Worm (Caenorhabditis elegans) whole organism, L1 larva: ENCODE measurements around the gene cpg-4.

ENCODE experiments used
- C04F5.9 ChIP-seq: sonication (generic microtip); optimal IDR thresholded peaks from 2 replicates; lab custom pipeline; 2016; ENCODE audit warnings: missing genetic modification characterization, missing compliant biosample characterization
- aha-1 ChIP-seq: fragments of 150-350 bp; optimal IDR thresholded peaks from 2 replicates; lab custom pipeline; 2014; ENCODE audit warnings: missing biosample characterization, missing genetic modification characterization
- ama-1 ChIP-seq: fragments of 150-350 bp; optimal IDR thresholded peaks from 2 replicates; lab custom pipeline; 2014
- ceh-82 ChIP-seq, 3 experiments: fragments of 150-350 bp in 1 of 3; sonication (generic microtip) in 2 of 3; optimal IDR thresholded peaks; 2 replicates each; lab custom pipeline; 2014 to 2017; ENCODE audit warnings: missing biosample characterization in 3 of 3, missing genetic modification characterization in 3 of 3
- dpl-1 ChIP-seq, 3 experiments: fragments of 150-350 bp in 2 of 3; sonication (generic microtip) in 1 of 3; optimal IDR thresholded peaks; 2 replicates each; lab custom pipeline; 2014 to 2017; ENCODE audit warnings: missing biosample characterization in 3 of 3, missing genetic modification characterization in 3 of 3, missing genetic modification reagents in 3 of 3
- dsc-1 ChIP-seq: sonication (generic microtip); optimal IDR thresholded peaks from 2 replicates; lab custom pipeline; 2016; ENCODE audit warnings: mild to moderate bottlenecking, missing genetic modification characterization, missing compliant biosample characterization
- efl-1 ChIP-seq, 4 experiments: fragments of 150-350 bp; optimal IDR thresholded peaks in 3 of 4; peaks in 1 of 4; 1 replicate in 1 of 4; 2 replicates in 3 of 4; lab custom pipeline; 2014; ENCODE audit warnings: missing biosample characterization in 2 of 4, missing genetic modification characterization in 2 of 4, missing genetic modification reagents in 2 of 4
- elt-2 ChIP-seq: sonication (generic microtip); optimal IDR thresholded peaks from 2 replicates; lab custom pipeline; 2016; ENCODE audit warnings: missing genetic modification characterization, mild to moderate bottlenecking, inconsistent platforms, missing compliant biosample characterization, missing genetic modification reagents
- fkh-10 ChIP-seq: sonication (generic microtip); optimal IDR thresholded peaks from 2 replicates; lab custom pipeline; 2017; ENCODE audit warnings: missing biosample characterization, missing genetic modification reagents, missing genetic modification characterization
- lin-13 ChIP-seq: fragments of 150-350 bp; optimal IDR thresholded peaks from 2 replicates; lab custom pipeline; 2014; ENCODE audit warnings: missing biosample characterization, missing genetic modification reagents, missing genetic modification characterization
- lin-39 ChIP-seq: fragments of 150-350 bp; optimal IDR thresholded peaks from 2 replicates; lab custom pipeline; 2014; ENCODE audit warnings: missing biosample characterization, missing genetic modification reagents, missing genetic modification characterization
- lsy-2 ChIP-seq, 2 experiments: fragments of 150-350 bp; optimal IDR thresholded peaks; 2 replicates each; lab custom pipeline; 2014; ENCODE audit warnings: missing biosample characterization in 2 of 2, missing genetic modification characterization in 2 of 2
- mab-9 ChIP-seq: fragments of 200-800 bp; sonication (Bioruptor generic); IDR thresholded peaks from 2 replicates; pipeline ENCODE4 v1.3.6; 2022; ENCODE audit warnings: missing genetic modification reagents, missing genetic modification characterization, missing compliant biosample characterization
- mdl-1 ChIP-seq, 2 experiments: fragments of 150-350 bp; optimal IDR thresholded peaks; 2 replicates each; lab custom pipeline; 2014 to 2017; ENCODE audit warnings: missing biosample characterization in 2 of 2, missing genetic modification characterization in 2 of 2, inconsistent platforms in 1 of 2
- mef-2 ChIP-seq: fragments of 150-350 bp; optimal IDR thresholded peaks from 2 replicates; lab custom pipeline; 2014; ENCODE audit warnings: missing biosample characterization, missing genetic modification characterization
- nhr-20 ChIP-seq: sonication (generic microtip); optimal IDR thresholded peaks from 2 replicates; lab custom pipeline; 2016; ENCODE audit warnings: mild to moderate bottlenecking, missing genetic modification characterization, missing compliant biosample characterization
- nhr-76 ChIP-seq: sonication (generic microtip); optimal IDR thresholded peaks from 2 replicates; lab custom pipeline; 2017; ENCODE audit warnings: missing biosample characterization, missing genetic modification characterization
- pax-3 ChIP-seq: fragments of 200-800 bp; sonication (Bioruptor generic); optimal IDR thresholded peaks from 2 replicates; lab custom pipeline; 2018; ENCODE audit warnings: mild to moderate bottlenecking, missing genetic modification characterization, moderate library complexity, missing compliant biosample characterization
- skn-1 ChIP-seq: fragments of 150-350 bp; optimal IDR thresholded peaks from 2 replicates; lab custom pipeline; 2014; ENCODE audit warnings: missing biosample characterization, missing genetic modification characterization
- sptf-1 ChIP-seq: fragments of 150-350 bp; optimal IDR thresholded peaks from 2 replicates; lab custom pipeline; 2014; ENCODE audit warnings: missing biosample characterization, missing genetic modification characterization
- swsn-7 ChIP-seq: sonication (generic microtip); optimal IDR thresholded peaks from 2 replicates; lab custom pipeline; 2016; ENCODE audit warnings: missing genetic modification characterization, missing compliant biosample characterization
- tlp-1 ChIP-seq: fragments of 150-350 bp; optimal IDR thresholded peaks from 2 replicates; lab custom pipeline; 2014; ENCODE audit warnings: missing biosample characterization, missing genetic modification characterization
- unc-98 ChIP-seq: fragments of 200-800 bp; sonication (Bioruptor generic); IDR thresholded peaks from 2 replicates; pipeline ENCODE4 v1.3.6; 2022; ENCODE audit warnings: missing genetic modification characterization, missing compliant biosample characterization
- zip-4 ChIP-seq: fragments of 200-800 bp; sonication (Bioruptor generic); optimal IDR thresholded peaks from 2 replicates; lab custom pipeline; 2018; ENCODE audit warnings: mild to moderate bottlenecking, missing genetic modification characterization, moderate library complexity, missing compliant biosample characterization

Gene cpg-4

ce11 chrV:6044448-6044847 lies 48.2 kb downstream of the cpg-4 start:
- no peak for TF ChIP-seq mab-9 (GFP tag; lab: Robert Waterston, UW)
- no peak for TF ChIP-seq lin-13 (GFP tag; lab: Kevin White, UChicago)
- TF ChIP-seq ceh-82 (tag; optimal IDR thresholded peaks at IDR 0.05; lab: Kevin White, UChicago) = no peak
- TF ChIP-seq tlp-1 (tag; lab: Kevin White, UChicago) = no peak
- no peak for TF ChIP-seq swsn-7 (tag; lab: Kevin White, UChicago)
- TF ChIP-seq nhr-20 = no peak
- no peak for TF ChIP-seq unc-98 (GFP tag; lab: Robert Waterston, UW)
- no peak for TF ChIP-seq zip-4 (GFP tag; lab: Kevin White, UChicago)
- TF ChIP-seq pax-3 (tag; lab: Kevin White, UChicago) = no peak
- TF ChIP-seq dpl-1 (GFP tag; optimal IDR thresholded peaks at IDR 0.05; lab: Kevin White, UChicago) = no peak

ce11 chrV:6044853-6045594 lies 48.8 kb downstream of the cpg-4 start, which contains the start of gene R01B10.3:
Gene R01B10.3, minus strand, starts transcription at chrV:6045129.
- TF ChIP-seq efl-1 (optimal IDR thresholded peaks at IDR 0.05; lab: Kevin White, UChicago) = no peak
- TF ChIP-seq efl-1 (GFP tag; optimal IDR thresholded peaks at IDR 0.05 in 1 of 2; lab: Kevin White, UChicago) = peak in 1 of 2 experiments; percentile 93
- peak; percentile 2 for TF ChIP-seq elt-2 (tag; lab: Kevin White, UChicago)
- TF ChIP-seq fkh-10 (GFP tag; lab: Kevin White, UChicago) = no peak

- no peak for TF ChIP-seq pax-3 (tag; lab: Kevin White, UChicago)
- TF ChIP-seq skn-1 (tag; lab: Kevin White, UChicago) = no peak
- no peak for TF ChIP-seq dsc-1 (tag; lab: Kevin White, UChicago)
- no peak for TF ChIP-seq aha-1 (tag; lab: Kevin White, UChicago)
- TF ChIP-seq lin-39 = no peak
- TF ChIP-seq sptf-1 = no peak
- no peak for TF ChIP-seq C04F5.9 (tag; lab: Kevin White, UChicago)
- no peak for TF ChIP-seq ama-1 (lab: Kevin White, UChicago)
- no peak for TF ChIP-seq mef-2 (tag; lab: Kevin White, UChicago)
- TF ChIP-seq nhr-76 (tag; lab: Kevin White, UChicago) = no peak
- no peak for TF ChIP-seq lsy-2 (tag; optimal IDR thresholded peaks at IDR 0.05; lab: Kevin White, UChicago)
- no peak for TF ChIP-seq mdl-1 (tag; optimal IDR thresholded peaks at IDR 0.05; lab: Kevin White, UChicago)
These were observed 51.6 kb downstream of the cpg-4 start, which contains the start of gene pgap-3 for ce11 chrV:6047818-6048217. Gene pgap-3, minus strand, starts transcription at chrV:6047918.
